Fruit fly (Drosophila melanogaster) whole organism: ENCODE data around the gene Mtch.

Experiments used
- CG8478 ChIP-seq: fragments of >200 bp; optimal IDR thresholded peaks from 2 replicates; lab custom pipeline; 2018; ENCODE audit warnings: inconsistent platforms
- Dll ChIP-seq: fragments of >200 bp; optimal IDR thresholded peaks from 2 replicates; lab custom pipeline; 2017
- EcR ChIP-seq, 2 experiments: fragments of >200 bp; optimal IDR thresholded peaks; 2 replicates each; lab custom pipeline; 2017; ENCODE audit warnings: missing biosample characterization in 2 of 2, missing genetic modification characterization in 2 of 2, missing genetic modification reagents in 2 of 2
- pan ChIP-seq: fragments of >200 bp; optimal IDR thresholded peaks from 2 replicates; lab custom pipeline; 2017
- psq ChIP-seq: fragments of >200 bp; optimal IDR thresholded peaks from 2 replicates; lab custom pipeline; 2017
- usp ChIP-seq: fragments of >200 bp; optimal IDR thresholded peaks from 2 replicates; lab custom pipeline; 2017; ENCODE audit warnings: missing biosample characterization, missing genetic modification characterization, mixed read lengths

DNA sequence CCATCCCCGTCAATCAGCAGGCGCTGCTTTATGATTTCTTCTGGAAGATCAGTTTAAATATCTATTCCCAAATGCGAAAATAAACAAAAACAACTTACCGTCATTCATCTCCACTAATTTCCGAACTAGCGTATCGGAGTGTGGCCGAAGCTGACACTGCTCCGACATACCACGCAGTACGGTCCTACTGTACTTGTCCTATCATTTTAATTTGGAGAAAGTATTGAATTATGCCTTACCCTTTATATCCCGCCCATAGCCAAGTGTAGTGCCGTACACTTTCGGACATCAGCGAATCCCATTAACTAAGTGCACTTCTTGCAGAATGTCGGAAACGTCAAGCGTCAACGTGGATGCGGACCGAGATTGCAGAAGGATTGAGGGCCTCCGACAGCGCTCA is 28.1 kb downstream of the Mtch start, which contains the start of the genes thoc7 and Dis3l2:
- no peak for TF ChIP-seq EcR (GFP tag; optimal IDR thresholded peaks at IDR 0.05; lab: Kevin White, UChicago)
- no peak for TF ChIP-seq Dll (lab: Kevin White, UChicago)
- TF ChIP-seq CG8478 (lab: Kevin White, UChicago), result no peak
- TF ChIP-seq usp (GFP tag; lab: Kevin White, UChicago), result no peak
- no peak for TF ChIP-seq pan (lab: Kevin White, UChicago)
- no peak for TF ChIP-seq psq (lab: Kevin White, UChicago)
